Fruit fly (Drosophila melanogaster): ENCODE data around the gene Sox100B.

The Sox100B gene

dm6 chr3R:31059036-31059806 is 5.8 kb upstream of the Sox100B start:
- TF ChIP-seq Mio (GFP tag; optimal IDR thresholded peaks at IDR 0.05) = peak; percentile 4
- peak; percentile 89 for TF ChIP-seq OdsH (GFP tag; optimal IDR thresholded peaks at IDR 0.05)
- TF ChIP-seq br (GFP tag; optimal IDR thresholded peaks at IDR 0.05) = peak; percentile 66
- peak; percentile 90 for TF ChIP-seq Sp1 (GFP tag; optimal IDR thresholded peaks at IDR 0.05)
- peak; percentile 70 for TF ChIP-seq Dif (GFP tag; optimal IDR thresholded peaks at IDR 0.05; ENCODE audit: partially characterized antibody)
- peak; percentile 35 for TF ChIP-seq CG32264 (GFP tag; optimal IDR thresholded peaks at IDR 0.05)
- no peak for TF ChIP-seq jim (GFP tag; optimal IDR thresholded peaks at IDR 0.05)
- peak; percentile 86 for TF ChIP-seq psq (GFP tag; optimal IDR thresholded peaks at IDR 0.05)
- TF ChIP-seq Hr78 (GFP tag; optimal IDR thresholded peaks at IDR 0.05) = no peak
- peak; percentile 89 for TF ChIP-seq HLH106 (tag; optimal IDR thresholded peaks at IDR 0.05)
- TF ChIP-seq Abd-B (GFP tag; optimal IDR thresholded peaks at IDR 0.05) = no peak
- TF ChIP-seq Hr83 (GFP tag; optimal IDR thresholded peaks at IDR 0.05; ENCODE audit: poor library complexity, severe bottlenecking) = no peak
- TF ChIP-seq h (GFP tag; optimal IDR thresholded peaks at IDR 0.05) = peak; percentile 89
- no peak for TF ChIP-seq lola (GFP tag; optimal IDR thresholded peaks at IDR 0.05)
- TF ChIP-seq dmrt93B (GFP tag; optimal IDR thresholded peaks at IDR 0.05) = peak; percentile 72
- no peak for TF ChIP-seq Rel (GFP tag; optimal IDR thresholded peaks at IDR 0.05)
- TF ChIP-seq Rel (tag; optimal IDR thresholded peaks at IDR 0.05) = peak; percentile 40
- TF ChIP-seq dsf (GFP tag; optimal IDR thresholded peaks at IDR 0.05; ENCODE audit: borderline replicate concordance) = no peak
- TF ChIP-seq Dfd (GFP tag; optimal IDR thresholded peaks at IDR 0.05) = no peak
- TF ChIP-seq ey (GFP tag; optimal IDR thresholded peaks at IDR 0.05) = peak; percentile 70
- no peak for TF ChIP-seq Vsx2 (GFP tag; optimal IDR thresholded peaks at IDR 0.05; ENCODE audit: partially characterized antibody)
- peak in 1 of 2 experiments; percentile 4 for TF ChIP-seq dl (GFP tag; optimal IDR thresholded peaks at IDR 0.05; ENCODE audit: insufficient read depth in 1 of 2, partially characterized antibody in 2 of 2)
- no peak for TF ChIP-seq GATAd (GFP tag; optimal IDR thresholded peaks at IDR 0.05)
- TF ChIP-seq usp (GFP tag; optimal IDR thresholded peaks at IDR 0.05) = no peak
- TF ChIP-seq fru (GFP tag; optimal IDR thresholded peaks at IDR 0.05) = peak; percentile 81
- peak; percentile 39 for TF ChIP-seq CG9705 (GFP tag; optimal IDR thresholded peaks at IDR 0.05)
- TF ChIP-seq rgr (GFP tag; optimal IDR thresholded peaks at IDR 0.05) = peak; percentile 89
- peak; percentile 53 for TF ChIP-seq Jra (GFP tag; optimal IDR thresholded peaks at IDR 0.05)
- TF ChIP-seq brk (GFP tag; optimal IDR thresholded peaks at IDR 0.05) = peak; percentile 83
- peak; percentile 50 for TF ChIP-seq tai (GFP tag; optimal IDR thresholded peaks at IDR 0.05)
- peak in 1 of 2 experiments; percentile 91 for TF ChIP-seq foxo (GFP tag; optimal IDR thresholded peaks at IDR 0.05)
- TF ChIP-seq Hnf4 (GFP tag; optimal IDR thresholded peaks at IDR 0.05) = peak; percentile 74
- TF ChIP-seq sage (GFP tag; optimal IDR thresholded peaks at IDR 0.05) = peak; percentile 75

dm6 chr3R:31059807-31060707 is 5.0 kb upstream of the Sox100B start:
- TF ChIP-seq dl (GFP tag; optimal IDR thresholded peaks at IDR 0.05; ENCODE audit: insufficient read depth in 1 of 2, partially characterized antibody in 2 of 2) (no peak), HLH106 (tag; optimal IDR thresholded peaks at IDR 0.05) (peak; percentile 25), psq (GFP tag; optimal IDR thresholded peaks at IDR 0.05) (peak; percentile 52), foxo (GFP tag; optimal IDR thresholded peaks at IDR 0.05) (peak in 1 of 2 experiments; percentile 33), CG9705 (GFP tag; optimal IDR thresholded peaks at IDR 0.05) (no peak), Hnf4 (GFP tag; optimal IDR thresholded peaks at IDR 0.05) (no peak), pan (optimal IDR thresholded peaks at IDR 0.05) (peak; percentile 45), fru (GFP tag; optimal IDR thresholded peaks at IDR 0.05) (peak; percentile 20), woc (GFP tag; optimal IDR thresholded peaks at IDR 0.05) (no peak), CG32264 (GFP tag; optimal IDR thresholded peaks at IDR 0.05) (peak; percentile 7)
